Worm (Caenorhabditis elegans) whole organism, L4 larva: ENCODE results near the gene sru-1.
A peak's percentile ranks its signal among the peaks of the same experiment; 100 is the strongest.

ENCODE experiments used
- F37D6.2 ChIP-seq: sonication (generic microtip); optimal IDR thresholded peaks from 2 replicates; lab custom pipeline; 2016; ENCODE audit warnings: mild to moderate bottlenecking, missing genetic modification characterization, missing compliant biosample characterization
- F49E8.2 ChIP-seq: sonication (generic microtip); optimal IDR thresholded peaks from 2 replicates; lab custom pipeline; 2016; ENCODE audit warnings: missing compliant biosample characterization, mild to moderate bottlenecking, missing genetic modification characterization, borderline replicate concordance
- T26A8.4 ChIP-seq: fragments of 200-800 bp; sonication (Bioruptor generic); IDR thresholded peaks from 2 replicates; pipeline ENCODE4 v1.3.6; 2022; ENCODE audit warnings: missing genetic modification characterization, missing compliant biosample characterization
- Y75B8A.6 ChIP-seq: fragments of 200-800 bp; sonication (Bioruptor generic); IDR thresholded peaks from 2 replicates; pipeline ENCODE4 v1.3.6; 2022; ENCODE audit warnings: missing genetic modification reagents, missing genetic modification characterization, missing compliant biosample characterization
- aha-1 ChIP-seq: fragments of 150-350 bp; peaks from one replicate; lab custom pipeline; 2014; ENCODE audit warnings: missing biosample characterization, missing genetic modification characterization
- aly-2 ChIP-seq: sonication (generic microtip); optimal IDR thresholded peaks from 2 replicates; lab custom pipeline; 2018; ENCODE audit warnings: missing biosample characterization, missing genetic modification characterization
- ceh-20 ChIP-seq: fragments of 200-800 bp; sonication (Bioruptor generic); IDR thresholded peaks from 2 replicates; pipeline ENCODE4 v1.3.6; 2022; ENCODE audit warnings: missing genetic modification reagents, missing genetic modification characterization, missing compliant biosample characterization
- daf-16 ChIP-seq, 3 experiments: sonication (generic microtip); optimal IDR thresholded peaks; 2 replicates each; lab custom pipeline; 2016 to 2017; ENCODE audit warnings: missing genetic modification characterization in 3 of 3, missing genetic modification reagents in 3 of 3, mild to moderate bottlenecking in 2 of 3, missing compliant biosample characterization in 2 of 3, missing biosample characterization in 1 of 3, moderate library complexity in 1 of 3
- dmd-8 ChIP-seq: fragments of 200-800 bp; sonication (Bioruptor generic); IDR thresholded peaks from 2 replicates; pipeline ENCODE4 v1.3.6; 2022; ENCODE audit warnings: missing genetic modification characterization, missing compliant biosample characterization
- duxl-1 ChIP-seq: sonication (generic microtip); optimal IDR thresholded peaks from 2 replicates; lab custom pipeline; 2016; ENCODE audit warnings: mild to moderate bottlenecking, missing genetic modification characterization, moderate library complexity, missing compliant biosample characterization; ENCODE audit not compliant: poor library complexity
- dve-1 ChIP-seq: sonication (generic microtip); optimal IDR thresholded peaks from 2 replicates; lab custom pipeline; 2017; ENCODE audit warnings: antibody characterized with exemption, mild to moderate bottlenecking, missing genetic modification characterization, missing compliant biosample characterization; ENCODE audit not compliant: insufficient read depth
- egl-43 ChIP-seq: fragments of 200-800 bp; sonication (Bioruptor generic); IDR thresholded peaks from 2 replicates; pipeline ENCODE4 v1.3.6; 2022; ENCODE audit warnings: missing genetic modification reagents, missing genetic modification characterization, missing compliant biosample characterization
- hif-1 ChIP-seq, 2 experiments: sonication (generic microtip); optimal IDR thresholded peaks; 2 replicates each; lab custom pipeline; 2016 to 2017; ENCODE audit warnings: missing compliant biosample characterization in 2 of 2, missing genetic modification characterization in 2 of 2, missing genetic modification reagents in 2 of 2, missing genotype in 2 of 2, mild to moderate bottlenecking in 1 of 2
- jun-1 ChIP-seq: fragments of 150-350 bp; optimal IDR thresholded peaks from 2 replicates; lab custom pipeline; 2014; ENCODE audit warnings: missing biosample characterization, missing genetic modification reagents, missing genetic modification characterization
- lin-15B ChIP-seq: fragments of 150-350 bp; sonication (generic microtip); optimal IDR thresholded peaks from 3 replicates; lab custom pipeline; 2014; ENCODE audit warnings: missing biosample characterization, missing genetic modification characterization
- mdt-29 ChIP-seq: fragments of 200-800 bp; sonication (Bioruptor generic); IDR thresholded peaks from 2 replicates; pipeline ENCODE4 v1.3.6; 2022; ENCODE audit warnings: missing genetic modification reagents, missing genetic modification characterization, missing compliant biosample characterization
- nhr-111 ChIP-seq: fragments of 200-800 bp; sonication (Bioruptor generic); optimal IDR thresholded peaks from 2 replicates; lab custom pipeline; 2018; ENCODE audit warnings: mild to moderate bottlenecking, missing genetic modification characterization, missing compliant biosample characterization
- nhr-237 ChIP-seq: sonication (generic microtip); optimal IDR thresholded peaks from 2 replicates; lab custom pipeline; 2017; ENCODE audit warnings: missing biosample characterization, missing genetic modification characterization
- nhr-25 ChIP-seq: sonication (generic microtip); optimal IDR thresholded peaks from 2 replicates; lab custom pipeline; 2017; ENCODE audit warnings: missing genetic modification characterization, mild to moderate bottlenecking, missing compliant biosample characterization, antibody characterized with exemption, moderate library complexity, borderline replicate concordance; ENCODE audit not compliant: insufficient read depth
- nhr-28 ChIP-seq: fragments of 150-350 bp; optimal IDR thresholded peaks from 2 replicates; lab custom pipeline; 2014; ENCODE audit warnings: missing biosample characterization, missing genetic modification characterization
- nhr-41 ChIP-seq: fragments of 200-800 bp; sonication (Bioruptor generic); IDR thresholded peaks from 2 replicates; pipeline ENCODE4 v1.3.6; 2022; ENCODE audit warnings: missing genetic modification reagents, missing genetic modification characterization, missing compliant biosample characterization
- nhr-6 ChIP-seq: fragments of 150-350 bp; optimal IDR thresholded peaks from 2 replicates; lab custom pipeline; 2014; ENCODE audit warnings: missing biosample characterization, missing genetic modification characterization
- pha-4 ChIP-seq, 2 experiments: fragments of 150-350 bp in 1 of 2; fragments of 200-800 bp in 1 of 2; sonication (Bioruptor generic) in 1 of 2; IDR thresholded peaks in 1 of 2; optimal IDR thresholded peaks in 1 of 2; 2 replicates each; pipeline versions ENCODE4 v1.3.6 to Lab custom; 2014 to 2022; ENCODE audit warnings: missing genetic modification characterization in 2 of 2, missing genetic modification reagents in 2 of 2, missing biosample characterization in 1 of 2, missing compliant biosample characterization in 1 of 2
- rbr-2 ChIP-seq: sonication (generic microtip); optimal IDR thresholded peaks from 2 replicates; lab custom pipeline; 2016; ENCODE audit warnings: missing genotype, missing genetic modification characterization, missing compliant biosample characterization
- saeg-2 ChIP-seq: fragments of 200-800 bp; sonication (Bioruptor generic); IDR thresholded peaks from 2 replicates; pipeline ENCODE4 v1.3.6; 2022; ENCODE audit warnings: missing genetic modification reagents, missing genetic modification characterization, missing compliant biosample characterization
- sdz-12 ChIP-seq: fragments of 200-800 bp; sonication (Bioruptor generic); optimal IDR thresholded peaks from 2 replicates; lab custom pipeline; 2018; ENCODE audit warnings: mild to moderate bottlenecking, missing genetic modification characterization, missing compliant biosample characterization
- set-16 ChIP-seq: fragments of 200-800 bp; sonication (Bioruptor generic); IDR thresholded peaks from 2 replicates; pipeline ENCODE4 v1.3.6; 2022; ENCODE audit warnings: missing genetic modification reagents, missing genetic modification characterization, missing compliant biosample characterization
- skn-1 ChIP-seq: fragments of 150-350 bp; optimal IDR thresholded peaks from 2 replicates; lab custom pipeline; 2014; ENCODE audit warnings: missing biosample characterization, missing genetic modification characterization
- spr-1 ChIP-seq: sonication (generic microtip); optimal IDR thresholded peaks from 2 replicates; lab custom pipeline; 2016; ENCODE audit warnings: mild to moderate bottlenecking, missing genetic modification characterization, missing compliant biosample characterization
- unc-39 ChIP-seq: sonication (generic microtip); optimal IDR thresholded peaks from 2 replicates; lab custom pipeline; 2017; ENCODE audit warnings: missing biosample characterization, missing genetic modification characterization
- ztf-11 ChIP-seq: fragments of 150-350 bp; optimal IDR thresholded peaks from 2 replicates; lab custom pipeline; 2014; ENCODE audit warnings: missing biosample characterization, missing genetic modification characterization
- ztf-7 ChIP-seq: fragments of 150-350 bp; optimal IDR thresholded peaks from 2 replicates; lab custom pipeline; 2014; ENCODE audit warnings: missing biosample characterization, missing genetic modification characterization

sru-1 gene

ce11 chrIV:9496306-9496705 is 7.9 kb downstream of the sru-1 start, which contains the start of gene sru-3:
Gene sru-3 (plus strand): TSS chrIV:9496606.
- TF ChIP-seq nhr-41 (GFP tag; lab: Robert Waterston, UW), result no peak
- TF ChIP-seq pha-4 (GFP tag; IDR thresholded peaks at IDR 0.05; lab: Robert Waterston, UW), result no peak
- no peak for TF ChIP-seq pha-4 (tag; optimal IDR thresholded peaks at IDR 0.05; lab: Kevin White, UChicago)
- no peak for TF ChIP-seq dmd-8 (GFP tag; lab: Robert Waterston, UW)
- TF ChIP-seq lin-15B, result no peak
- no peak for TF ChIP-seq jun-1 (tag; lab: Kevin White, UChicago)
- no peak for TF ChIP-seq egl-43 (GFP tag; lab: Robert Waterston, UW)
- no peak for TF ChIP-seq F49E8.2 (tag; lab: Kevin White, UChicago)
- no peak for TF ChIP-seq spr-1 (tag; lab: Kevin White, UChicago)
- no peak for TF ChIP-seq T26A8.4 (GFP tag; lab: Robert Waterston, UW)
- TF ChIP-seq sdz-12, result no peak
- no peak for TF ChIP-seq ztf-11 (tag; lab: Kevin White, UChicago)
- TF ChIP-seq ceh-20 (GFP tag; lab: Robert Waterston, UW), result no peak
- no peak for TF ChIP-seq F37D6.2 (tag; lab: Kevin White, UChicago)

- TF ChIP-seq skn-1 (tag; lab: Kevin White, UChicago), result no peak
- TF ChIP-seq duxl-1 (tag; lab: Kevin White, UChicago), result no peak
- TF ChIP-seq saeg-2 (GFP tag; lab: Robert Waterston, UW), result no peak
These were observed 9.7 kb downstream of the sru-1 start, which contains the start of gene sru-4 for ce11 chrIV:9498088-9498487. Gene sru-4 (plus strand): TSS chrIV:9498388.

DNA sequence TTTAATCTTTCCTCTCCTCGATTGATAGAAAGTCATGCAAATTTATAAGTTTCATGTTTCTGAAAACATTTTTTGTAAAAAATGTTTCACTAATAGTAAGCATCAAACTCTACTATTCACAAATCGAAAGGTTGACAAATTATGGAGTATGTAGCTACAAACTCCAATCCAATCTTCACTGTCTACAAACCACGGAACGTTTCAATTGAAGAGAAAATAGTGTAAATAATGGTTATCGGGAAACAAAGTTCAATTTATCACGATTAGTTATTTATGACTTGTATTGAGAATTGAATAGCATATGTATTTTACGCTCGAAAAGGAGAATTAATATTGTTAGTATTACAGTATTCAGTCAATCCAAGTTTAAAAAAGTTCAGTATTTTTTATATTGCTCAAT is 11.2 kb downstream of the sru-1 start:
- TF ChIP-seq duxl-1 (tag; lab: Kevin White, UChicago), result no peak
- TF ChIP-seq nhr-28 (tag; lab: Kevin White, UChicago), result peak; percentile 94

- TF ChIP-seq aly-2 (tag; lab: Kevin White, UChicago), result no peak
- TF ChIP-seq aha-1 (tag; lab: Kevin White, UChicago), result peak; percentile 87
- peak; percentile 57 for TF ChIP-seq ztf-7 (tag; lab: Kevin White, UChicago)
- TF ChIP-seq mdt-29 (GFP tag; lab: Robert Waterston, UW), result no peak
These were observed 11.7 kb downstream of the sru-1 start, which contains the start of gene ugt-21 for ce11 chrIV:9500100-9500499. Gene ugt-21 (plus strand): TSS chrIV:9500311.

DNA sequence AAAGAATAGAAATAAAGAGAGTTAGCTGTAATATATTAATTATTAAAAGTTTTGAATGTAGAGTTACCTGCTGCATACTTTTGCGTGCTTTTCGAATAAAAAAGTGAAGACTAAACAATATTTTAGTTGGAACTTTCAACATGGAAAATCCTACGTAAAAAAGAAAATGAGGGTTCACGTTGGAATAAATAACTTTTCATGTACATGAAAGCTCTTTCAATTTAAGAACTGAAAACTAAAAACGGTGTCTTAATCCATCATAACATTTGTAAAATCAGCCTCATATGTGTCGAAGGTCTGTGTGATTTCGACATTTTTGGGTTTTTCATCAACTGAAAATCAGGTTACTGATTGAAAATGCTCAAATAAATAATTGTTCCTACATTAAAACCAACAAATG is 17.8 kb downstream of the sru-1 start, which contains the start of gene ttr-9:
ttr-9 (minus strand) TSS at position 101 of the 400 bp plus-strand sequence.
- TF ChIP-seq nhr-111 (GFP tag; lab: Kevin White, UChicago), result no peak
- TF ChIP-seq set-16, result no peak
- no peak for TF ChIP-seq nhr-25 (tag; lab: Kevin White, UChicago)
- no peak for TF ChIP-seq Y75B8A.6 (GFP tag; lab: Robert Waterston, UW)
- no peak for TF ChIP-seq nhr-237 (tag; lab: Kevin White, UChicago)
- TF ChIP-seq jun-1 (tag; lab: Kevin White, UChicago), result no peak
- TF ChIP-seq rbr-2, result no peak

- TF ChIP-seq nhr-6 (peak; percentile 26), unc-39 (tag; lab: Kevin White, UChicago) (no peak), nhr-28 (tag; lab: Kevin White, UChicago) (peak; percentile 17), dve-1 (peak; percentile 28), nhr-25 (tag; lab: Kevin White, UChicago) (no peak), aha-1 (tag; lab: Kevin White, UChicago) (peak; percentile 85), daf-16 (GFP tag; optimal IDR thresholded peaks at IDR 0.05; lab: Kevin White, UChicago) (no peak), daf-16 (tag; optimal IDR thresholded peaks at IDR 0.05; lab: Kevin White, UChicago) (peak; percentile 84), hif-1 (tag; optimal IDR thresholded peaks at IDR 0.05; lab: Kevin White, UChicago) (peak; percentile 82 to 92)
These were observed 20.2 kb downstream of the sru-1 start, which contains the start of gene ethe-1 for ce11 chrIV:9508612-9509011. Gene ethe-1 (minus strand): TSS chrIV:9508761.
